Worm (Caenorhabditis elegans): Measurements from ENCODE around the gene ins-16.

DNA sequence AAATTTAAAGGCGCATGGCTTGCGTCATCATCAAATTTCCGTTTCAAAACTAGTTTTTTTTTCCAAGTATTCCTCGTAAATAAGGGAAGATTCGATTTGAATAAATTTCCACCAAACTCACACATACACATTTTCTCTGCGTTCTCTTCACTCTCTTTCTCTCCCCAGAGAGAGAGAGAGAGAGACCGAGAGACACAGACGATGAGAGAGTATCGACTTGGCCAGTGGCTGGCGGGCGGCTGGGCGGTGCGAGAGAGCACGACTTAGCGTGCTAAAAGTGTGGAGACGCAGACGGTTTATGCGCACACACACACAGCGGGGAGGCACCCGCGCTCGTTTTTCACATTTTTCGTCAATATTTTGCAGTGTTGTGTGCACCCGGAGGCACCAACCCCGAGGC lies 40.1 kb upstream of the ins-16 start:
- TF ChIP-seq ama-1 (optimal IDR thresholded peaks at IDR 0.05), result no peak
- no peak for TF ChIP-seq tbx-37 (GFP tag; conservative IDR thresholded peaks at IDR 0.05)
- no peak for TF ChIP-seq B0310.2 (tag; optimal IDR thresholded peaks at IDR 0.05)
- TF ChIP-seq tbx-11 (GFP tag; IDR thresholded peaks at IDR 0.05), result no peak
- TF ChIP-seq hmbx-1 (tag; optimal IDR thresholded peaks at IDR 0.05), result no peak
- no peak for TF ChIP-seq scrt-1 (GFP tag; IDR thresholded peaks at IDR 0.05)
- no peak for TF ChIP-seq flt-1 (GFP tag; IDR thresholded peaks at IDR 0.05)
- no peak for TF ChIP-seq ets-7 (tag; optimal IDR thresholded peaks at IDR 0.05)
